Worm (Caenorhabditis elegans) whole organism, L4 larva: ENCODE measurements around the gene F07C3.9.

ENCODE experiments used
- D1046.2 ChIP-seq: fragments of 200-800 bp; sonication (Bioruptor generic); IDR thresholded peaks from 2 replicates; pipeline ENCODE4 v1.3.6; 2022; ENCODE audit warnings: missing genetic modification characterization, missing compliant biosample characterization
- F26F4.8 ChIP-seq: fragments of 200-800 bp; sonication (Bioruptor generic); conservative IDR thresholded peaks from 2 replicates; pipeline ENCODE4 v1.3.6; 2022; ENCODE audit warnings: missing genetic modification characterization, missing compliant biosample characterization
- F37D6.2 ChIP-seq: sonication (generic microtip); optimal IDR thresholded peaks from 2 replicates; lab custom pipeline; 2016; ENCODE audit warnings: mild to moderate bottlenecking, missing genetic modification characterization, missing compliant biosample characterization
- F44E2.7 ChIP-seq: fragments of 200-800 bp; sonication (Bioruptor generic); IDR thresholded peaks from 2 replicates; pipeline ENCODE4 v2.1.2; 2022; ENCODE audit warnings: missing genetic modification characterization, missing compliant biosample characterization
- T20F7.1 ChIP-seq: fragments of 200-800 bp; sonication (Bioruptor generic); optimal IDR thresholded peaks from 2 replicates; lab custom pipeline; 2018; ENCODE audit warnings: mild to moderate bottlenecking, missing genetic modification characterization, missing compliant biosample characterization
- Y75B8A.6 ChIP-seq: fragments of 200-800 bp; sonication (Bioruptor generic); IDR thresholded peaks from 2 replicates; pipeline ENCODE4 v1.3.6; 2022; ENCODE audit warnings: missing genetic modification reagents, missing genetic modification characterization, missing compliant biosample characterization
- aha-1 ChIP-seq: fragments of 150-350 bp; peaks from one replicate; lab custom pipeline; 2014; ENCODE audit warnings: missing biosample characterization, missing genetic modification characterization
- ceh-20 ChIP-seq: fragments of 200-800 bp; sonication (Bioruptor generic); IDR thresholded peaks from 2 replicates; pipeline ENCODE4 v1.3.6; 2022; ENCODE audit warnings: missing genetic modification reagents, missing genetic modification characterization, missing compliant biosample characterization
- ceh-28 ChIP-seq: fragments of 150-350 bp; optimal IDR thresholded peaks from 2 replicates; lab custom pipeline; 2014; ENCODE audit warnings: missing biosample characterization, missing genetic modification reagents, missing genetic modification characterization
- ceh-32 ChIP-seq: sonication (generic microtip); optimal IDR thresholded peaks from 2 replicates; lab custom pipeline; 2016; ENCODE audit warnings: mild to moderate bottlenecking, missing genetic modification characterization, missing compliant biosample characterization; ENCODE audit not compliant: poor library complexity
- ces-1 ChIP-seq: fragments of 150-350 bp; sonication (generic microtip); optimal IDR thresholded peaks from 4 replicates; lab custom pipeline; 2014; ENCODE audit warnings: missing biosample characterization, missing genetic modification reagents, missing genetic modification characterization
- daf-12 ChIP-seq: fragments of 150-350 bp; optimal IDR thresholded peaks from 2 replicates; lab custom pipeline; 2014; ENCODE audit warnings: missing biosample characterization, missing genetic modification reagents, missing genetic modification characterization
- daf-16 ChIP-seq, 3 experiments: sonication (generic microtip); optimal IDR thresholded peaks; 2 replicates each; lab custom pipeline; 2016 to 2017; ENCODE audit warnings: missing genetic modification characterization in 3 of 3, missing genetic modification reagents in 3 of 3, mild to moderate bottlenecking in 2 of 3, missing compliant biosample characterization in 2 of 3, missing biosample characterization in 1 of 3, moderate library complexity in 1 of 3
- daf-19 ChIP-seq: fragments of 200-800 bp; sonication (Bioruptor generic); conservative IDR thresholded peaks from 2 replicates; pipeline ENCODE4 v1.3.6; 2022; ENCODE audit warnings: missing genetic modification characterization, missing compliant biosample characterization
- duxl-1 ChIP-seq: sonication (generic microtip); optimal IDR thresholded peaks from 2 replicates; lab custom pipeline; 2016; ENCODE audit warnings: mild to moderate bottlenecking, missing genetic modification characterization, moderate library complexity, missing compliant biosample characterization; ENCODE audit not compliant: poor library complexity
- dve-1 ChIP-seq: sonication (generic microtip); optimal IDR thresholded peaks from 2 replicates; lab custom pipeline; 2017; ENCODE audit warnings: antibody characterized with exemption, mild to moderate bottlenecking, missing genetic modification characterization, missing compliant biosample characterization; ENCODE audit not compliant: insufficient read depth
- egl-43 ChIP-seq: fragments of 200-800 bp; sonication (Bioruptor generic); IDR thresholded peaks from 2 replicates; pipeline ENCODE4 v1.3.6; 2022; ENCODE audit warnings: missing genetic modification reagents, missing genetic modification characterization, missing compliant biosample characterization
- fkh-10 ChIP-seq: fragments of 150-350 bp; optimal IDR thresholded peaks from 2 replicates; lab custom pipeline; 2014; ENCODE audit warnings: missing biosample characterization, missing genetic modification reagents, missing genetic modification characterization
- fos-1 ChIP-seq: fragments of 150-350 bp; optimal IDR thresholded peaks from 2 replicates; lab custom pipeline; 2014; ENCODE audit warnings: missing biosample characterization, missing genetic modification characterization
- hmg-1.1 ChIP-seq: fragments of 200-800 bp; sonication (Bioruptor generic); IDR thresholded peaks from 2 replicates; pipeline ENCODE4 v1.3.6; 2022; ENCODE audit warnings: missing genetic modification reagents, missing genetic modification characterization, missing compliant biosample characterization
- lim-7 ChIP-seq: fragments of 200-800 bp; sonication (Bioruptor generic); IDR thresholded peaks from 2 replicates; pipeline ENCODE4 v1.3.6; 2022; ENCODE audit warnings: missing genetic modification characterization, missing compliant biosample characterization
- lin-13 ChIP-seq: fragments of 150-350 bp; optimal IDR thresholded peaks from 2 replicates; lab custom pipeline; 2014; ENCODE audit warnings: missing biosample characterization, missing genetic modification reagents, missing genetic modification characterization
- lin-15B ChIP-seq: fragments of 150-350 bp; sonication (generic microtip); optimal IDR thresholded peaks from 3 replicates; lab custom pipeline; 2014; ENCODE audit warnings: missing biosample characterization, missing genetic modification characterization
- lin-29 ChIP-seq: fragments of 200-800 bp; sonication (Bioruptor generic); IDR thresholded peaks from 2 replicates; pipeline ENCODE4 v1.3.6; 2022; ENCODE audit warnings: missing genetic modification reagents, missing genetic modification characterization, missing compliant biosample characterization
- lin-39 ChIP-seq: fragments of 150-350 bp; optimal IDR thresholded peaks from 2 replicates; lab custom pipeline; 2014; ENCODE audit warnings: missing biosample characterization, missing genetic modification reagents, missing genetic modification characterization
- mdl-1 ChIP-seq, 2 experiments: fragments of 150-350 bp in 1 of 2; sonication (generic microtip) in 1 of 2; optimal IDR thresholded peaks; 2 replicates each; lab custom pipeline; 2014 to 2017; ENCODE audit warnings: missing biosample characterization in 2 of 2, missing genetic modification characterization in 2 of 2
- mxl-3 ChIP-seq: fragments of 200-800 bp; sonication (Bioruptor generic); optimal IDR thresholded peaks from 2 replicates; lab custom pipeline; 2018; ENCODE audit warnings: mild to moderate bottlenecking, missing genetic modification characterization, missing compliant biosample characterization
- nhr-11 ChIP-seq: fragments of 150-350 bp; optimal IDR thresholded peaks from 2 replicates; lab custom pipeline; 2014; ENCODE audit warnings: missing biosample characterization, missing genetic modification characterization
- nhr-28 ChIP-seq: fragments of 150-350 bp; optimal IDR thresholded peaks from 2 replicates; lab custom pipeline; 2014; ENCODE audit warnings: missing biosample characterization, missing genetic modification characterization
- nhr-48 ChIP-seq: sonication (generic microtip); optimal IDR thresholded peaks from 2 replicates; lab custom pipeline; 2016; ENCODE audit warnings: mild to moderate bottlenecking, missing genetic modification characterization, missing compliant biosample characterization
- nhr-76 ChIP-seq: fragments of 150-350 bp; optimal IDR thresholded peaks from 2 replicates; lab custom pipeline; 2014; ENCODE audit warnings: missing biosample characterization, missing genetic modification characterization
- nhr-77 ChIP-seq: fragments of 150-350 bp; optimal IDR thresholded peaks from 2 replicates; lab custom pipeline; 2014; ENCODE audit warnings: missing biosample characterization, missing genetic modification characterization
- pha-4 ChIP-seq, 2 experiments: fragments of 150-350 bp in 1 of 2; fragments of 200-800 bp in 1 of 2; sonication (Bioruptor generic) in 1 of 2; IDR thresholded peaks in 1 of 2; optimal IDR thresholded peaks in 1 of 2; 2 replicates each; pipeline versions ENCODE4 v1.3.6 to Lab custom; 2014 to 2022; ENCODE audit warnings: missing genetic modification characterization in 2 of 2, missing genetic modification reagents in 2 of 2, missing biosample characterization in 1 of 2, missing compliant biosample characterization in 1 of 2
- php-3 ChIP-seq: fragments of 200-800 bp; sonication (Bioruptor generic); IDR thresholded peaks from 2 replicates; pipeline ENCODE4 v1.3.6; 2022; ENCODE audit warnings: missing genetic modification reagents, missing genetic modification characterization, missing compliant biosample characterization
- saeg-2 ChIP-seq: fragments of 200-800 bp; sonication (Bioruptor generic); IDR thresholded peaks from 2 replicates; pipeline ENCODE4 v1.3.6; 2022; ENCODE audit warnings: missing genetic modification reagents, missing genetic modification characterization, missing compliant biosample characterization
- sdz-12 ChIP-seq: fragments of 200-800 bp; sonication (Bioruptor generic); optimal IDR thresholded peaks from 2 replicates; lab custom pipeline; 2018; ENCODE audit warnings: mild to moderate bottlenecking, missing genetic modification characterization, missing compliant biosample characterization
- set-16 ChIP-seq: fragments of 200-800 bp; sonication (Bioruptor generic); IDR thresholded peaks from 2 replicates; pipeline ENCODE4 v1.3.6; 2022; ENCODE audit warnings: missing genetic modification reagents, missing genetic modification characterization, missing compliant biosample characterization
- spr-1 ChIP-seq: sonication (generic microtip); optimal IDR thresholded peaks from 2 replicates; lab custom pipeline; 2016; ENCODE audit warnings: mild to moderate bottlenecking, missing genetic modification characterization, missing compliant biosample characterization
- tag-97 ChIP-seq: fragments of 200-800 bp; sonication (Bioruptor generic); IDR thresholded peaks from 2 replicates; pipeline ENCODE4 v1.3.6; 2022; ENCODE audit warnings: missing genetic modification characterization, missing compliant biosample characterization
- tra-1 ChIP-seq: fragments of 200-800 bp; sonication (Bioruptor generic); IDR thresholded peaks from 2 replicates; pipeline ENCODE4 v1.3.6; 2022; ENCODE audit warnings: missing genetic modification reagents, missing genetic modification characterization, missing compliant biosample characterization
- zag-1 ChIP-seq: fragments of 150-350 bp; optimal IDR thresholded peaks from 2 replicates; lab custom pipeline; 2014; ENCODE audit warnings: missing biosample characterization, missing genetic modification characterization
- zfp-2 ChIP-seq: sonication (generic microtip); optimal IDR thresholded peaks from 2 replicates; lab custom pipeline; 2016; ENCODE audit warnings: mild to moderate bottlenecking, missing genetic modification characterization, missing compliant biosample characterization
- zfp-3 ChIP-seq: fragments of 200-800 bp; sonication (Bioruptor generic); conservative IDR thresholded peaks from 2 replicates; pipeline ENCODE4 v1.3.6; 2022; ENCODE audit warnings: missing genetic modification reagents, missing genetic modification characterization, missing compliant biosample characterization
- zip-11 ChIP-seq: fragments of 200-800 bp; sonication (Bioruptor generic); IDR thresholded peaks from 2 replicates; pipeline ENCODE4 v1.3.6; 2022; ENCODE audit warnings: missing genetic modification characterization, missing compliant biosample characterization
- ztf-7 ChIP-seq: fragments of 150-350 bp; optimal IDR thresholded peaks from 2 replicates; lab custom pipeline; 2014; ENCODE audit warnings: missing biosample characterization, missing genetic modification characterization

The F07C3.9 gene

ce11 chrV:9218214-9218613 lies 36.2 kb downstream of the F07C3.9 start (continued):
- no peak for TF ChIP-seq ces-1
- peak; percentile 85 for TF ChIP-seq ceh-20 (GFP tag; lab: Robert Waterston, UW)
- no peak for TF ChIP-seq ceh-32 (tag; lab: Kevin White, UChicago)

DNA sequence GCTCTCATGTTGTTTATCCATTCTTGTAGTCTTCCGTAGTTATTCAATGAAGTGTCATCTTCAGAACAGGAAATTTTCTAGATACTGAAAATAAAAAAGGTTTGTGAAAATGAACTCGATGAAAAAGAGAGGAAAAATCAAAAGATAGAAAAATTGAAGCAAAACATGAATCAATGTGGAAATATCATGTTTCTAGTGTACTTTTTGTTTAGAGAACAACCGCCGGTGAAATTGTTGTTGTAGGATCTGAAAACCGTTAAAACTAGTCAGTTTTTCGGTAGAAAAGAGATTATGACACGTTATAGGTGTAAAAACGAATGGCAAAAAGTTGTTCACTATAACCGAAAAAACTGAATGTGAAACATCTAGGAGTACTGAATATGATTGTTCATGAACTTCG lies 37.3 kb downstream of the F07C3.9 start, which contains the start of gene pacs-1:
pacs-1 (minus strand) TSS at position 101 of the 400 bp plus-strand sequence.
- TF ChIP-seq nhr-11 (tag; lab: Kevin White, UChicago), result no peak
- no peak for TF ChIP-seq lim-7 (GFP tag; lab: Robert Waterston, UW)
- no peak for TF ChIP-seq set-16 (GFP tag; lab: Robert Waterston, UW)
- TF ChIP-seq pha-4 (GFP tag; IDR thresholded peaks at IDR 0.05; lab: Robert Waterston, UW), result no peak
- no peak for TF ChIP-seq pha-4 (tag; optimal IDR thresholded peaks at IDR 0.05; lab: Kevin White, UChicago)
- TF ChIP-seq mdl-1 (tag; optimal IDR thresholded peaks at IDR 0.05; lab: Kevin White, UChicago), result no peak
- no peak for TF ChIP-seq duxl-1 (tag; lab: Kevin White, UChicago)
- TF ChIP-seq egl-43 (GFP tag; lab: Robert Waterston, UW), result no peak
- TF ChIP-seq fos-1 (tag; lab: Kevin White, UChicago), result no peak

ce11 chrV:9213554-9213953 lies 40.9 kb downstream of the F07C3.9 start, which contains the start of gene mdt-27:
mdt-27 (minus strand) TSS chrV:9213654.
- no peak for TF ChIP-seq F26F4.8 (GFP tag; lab: Robert Waterston, UW)
- peak; percentile 40 for TF ChIP-seq aha-1
- TF ChIP-seq lim-7 (GFP tag; lab: Robert Waterston, UW), result no peak
- no peak for TF ChIP-seq daf-16 (GFP tag; optimal IDR thresholded peaks at IDR 0.05; lab: Kevin White, UChicago)
- no peak for TF ChIP-seq daf-16 (tag; optimal IDR thresholded peaks at IDR 0.05; lab: Kevin White, UChicago)

DNA sequence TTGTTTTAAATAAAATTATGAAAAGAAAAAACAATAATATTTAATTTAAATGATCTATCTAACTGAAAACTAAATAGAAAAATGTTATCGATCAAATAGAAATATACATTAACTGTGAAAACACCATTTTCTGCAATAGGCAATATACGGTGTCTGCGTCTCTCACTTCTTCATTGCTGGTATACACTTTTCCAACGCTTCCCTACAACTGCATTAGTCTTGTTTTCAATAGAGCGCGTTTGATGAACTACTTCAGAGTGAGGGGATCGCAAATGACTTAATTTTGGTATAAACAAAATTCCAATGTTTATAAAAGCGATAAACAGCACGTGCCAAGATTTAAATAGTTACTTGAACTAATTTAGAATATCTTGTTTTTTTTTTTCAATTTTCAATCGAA lies 41.9 kb downstream of the F07C3.9 start:
- no peak for TF ChIP-seq nhr-76 (tag; lab: Kevin White, UChicago)
- TF ChIP-seq zfp-2 (tag; lab: Kevin White, UChicago), result no peak
- no peak for TF ChIP-seq sdz-12 (GFP tag; lab: Kevin White, UChicago)
- no peak for TF ChIP-seq zag-1 (tag; lab: Kevin White, UChicago)
- TF ChIP-seq daf-12, result no peak
- TF ChIP-seq F44E2.7 (GFP tag; lab: Robert Waterston, UW), result no peak
- TF ChIP-seq ceh-20 (GFP tag; lab: Robert Waterston, UW), result no peak
- TF ChIP-seq duxl-1 (tag; lab: Kevin White, UChicago), result no peak
- no peak for TF ChIP-seq zip-11 (GFP tag; lab: Robert Waterston, UW)
- TF ChIP-seq mdl-1 (tag; optimal IDR thresholded peaks at IDR 0.05; lab: Kevin White, UChicago), result peak in 1 of 2 experiments; percentile 44
- TF ChIP-seq saeg-2, result no peak
- TF ChIP-seq T20F7.1 (GFP tag; lab: Kevin White, UChicago), result peak; percentile 47
- TF ChIP-seq tra-1 (GFP tag; lab: Robert Waterston, UW), result no peak
- peak; percentile 93 for TF ChIP-seq nhr-28 (tag; lab: Kevin White, UChicago)
- TF ChIP-seq lin-29 (GFP tag; lab: Robert Waterston, UW), result no peak
- peak; percentile 86 for TF ChIP-seq dve-1 (tag; lab: Kevin White, UChicago)
- no peak for TF ChIP-seq php-3 (GFP tag; lab: Robert Waterston, UW)
- peak; percentile 41 for TF ChIP-seq mxl-3 (GFP tag; lab: Kevin White, UChicago)
- TF ChIP-seq ceh-28 (tag; lab: Kevin White, UChicago), result no peak
- TF ChIP-seq daf-19 (GFP tag; lab: Robert Waterston, UW), result no peak
- no peak for TF ChIP-seq D1046.2
- TF ChIP-seq lin-39 (tag; lab: Kevin White, UChicago), result no peak
- no peak for TF ChIP-seq lin-13 (GFP tag; lab: Kevin White, UChicago)
- peak; percentile 72 for TF ChIP-seq hmg-1.1 (GFP tag; lab: Robert Waterston, UW)
- TF ChIP-seq fkh-10, result no peak
- TF ChIP-seq Y75B8A.6 (GFP tag; lab: Robert Waterston, UW), result no peak
- peak; percentile 72 for TF ChIP-seq nhr-77 (tag; lab: Kevin White, UChicago)
- no peak for TF ChIP-seq spr-1
- TF ChIP-seq tag-97, result no peak
- no peak for TF ChIP-seq F37D6.2 (tag; lab: Kevin White, UChicago)
- no peak for TF ChIP-seq nhr-48 (tag; lab: Kevin White, UChicago)
- no peak for TF ChIP-seq ztf-7 (tag; lab: Kevin White, UChicago)
- no peak for TF ChIP-seq zfp-3 (GFP tag; lab: Robert Waterston, UW)
- no peak for TF ChIP-seq lin-15B (tag; lab: Kevin White, UChicago)
